Worm (Caenorhabditis elegans) whole organism, L4 larva: ENCODE results near the gene Y53C12B.1.

ENCODE experiments used
- ces-1 ChIP-seq: fragments of 150-350 bp; sonication (generic microtip); optimal IDR thresholded peaks from 4 replicates; lab custom pipeline; 2014; ENCODE audit warnings: missing biosample characterization, missing genetic modification reagents, missing genetic modification characterization
- dve-1 ChIP-seq: sonication (generic microtip); optimal IDR thresholded peaks from 2 replicates; lab custom pipeline; 2017; ENCODE audit warnings: antibody characterized with exemption, mild to moderate bottlenecking, missing genetic modification characterization, missing compliant biosample characterization; ENCODE audit not compliant: insufficient read depth
- lin-1 ChIP-seq: fragments of 200-800 bp; sonication (Bioruptor generic); IDR thresholded peaks from 2 replicates; pipeline ENCODE4 v1.3.6; 2022; ENCODE audit warnings: missing genetic modification reagents, missing genetic modification characterization, missing compliant biosample characterization
- mxl-2 ChIP-seq: fragments of 200-800 bp; sonication (Bioruptor generic); conservative IDR thresholded peaks from 2 replicates; pipeline ENCODE4 v1.3.6; 2022; ENCODE audit warnings: missing genetic modification reagents, missing genetic modification characterization, missing compliant biosample characterization
- nhr-237 ChIP-seq: sonication (generic microtip); optimal IDR thresholded peaks from 2 replicates; lab custom pipeline; 2017; ENCODE audit warnings: missing biosample characterization, missing genetic modification characterization

- TF ChIP-seq mxl-2 (GFP tag; lab: Robert Waterston, UW) (no peak), dve-1 (tag; lab: Kevin White, UChicago) (no peak), lin-1 (GFP tag; lab: Robert Waterston, UW) (no peak), nhr-237 (no peak), ces-1 (no peak)
Measured at ce11 chrII:9724464-9724863, 21.4 kb downstream of the Y53C12B.1 start, which contains the start of gene cutl-2.
